Worm (Caenorhabditis elegans): ENCODE data around the gene C09G9.1.

ce11 chrIV:8872958-8873357 lies 7.7 kb upstream of the C09G9.1 start, which contains the start of gene C09G9.3:
- no peak for TF ChIP-seq pqm-1 (tag; optimal IDR thresholded peaks at IDR 0.05)
- TF ChIP-seq egl-27 (tag; optimal IDR thresholded peaks at IDR 0.05), result no peak
- no peak for TF ChIP-seq unc-39 (tag; optimal IDR thresholded peaks at IDR 0.05)
- TF ChIP-seq lin-38 (GFP tag; IDR thresholded peaks at IDR 0.05), result no peak
- TF ChIP-seq dmd-9 (GFP tag; IDR thresholded peaks at IDR 0.05), result no peak
- TF ChIP-seq dve-1 (tag; optimal IDR thresholded peaks at IDR 0.05; ENCODE audit: insufficient read depth), result no peak
- TF ChIP-seq tra-1 (GFP tag; IDR thresholded peaks at IDR 0.05), result no peak
- TF ChIP-seq lin-15B (tag; optimal IDR thresholded peaks at IDR 0.05), result no peak
- TF ChIP-seq nhr-11 (tag; optimal IDR thresholded peaks at IDR 0.05), result no peak
- TF ChIP-seq pha-4 (GFP tag; IDR thresholded peaks at IDR 0.05), result no peak
- no peak for TF ChIP-seq pha-4 (tag; optimal IDR thresholded peaks at IDR 0.05)

Data from whole organism, L4 larva.